Worm (Caenorhabditis elegans): ENCODE measurements around the gene spp-24.

The spp-24 gene

DNA sequence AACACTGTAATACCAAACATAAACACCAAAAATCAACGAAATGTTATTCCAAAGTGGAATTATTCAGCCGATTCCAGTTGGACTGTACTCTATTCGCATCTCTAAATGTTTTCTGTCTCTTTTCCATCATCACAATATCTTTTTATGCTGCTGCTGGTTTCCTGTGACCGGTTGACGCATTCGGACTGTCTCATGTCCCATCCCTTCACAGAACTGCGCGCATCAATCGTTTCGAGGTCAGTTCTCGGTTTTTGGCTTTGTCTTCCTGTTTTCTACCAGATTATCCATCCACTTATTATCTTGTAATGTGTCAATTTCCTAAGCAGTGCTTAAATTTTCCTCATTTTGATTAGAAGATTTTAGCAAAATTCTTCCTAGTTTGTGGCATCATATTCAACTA, 20.7 kb upstream of the spp-24 start:
- TF ChIP-seq him-1 (tag; optimal IDR thresholded peaks at IDR 0.05) = no peak
- TF ChIP-seq W03F9.2 (tag; optimal IDR thresholded peaks at IDR 0.05) = no peak
- TF ChIP-seq dao-5 (tag; optimal IDR thresholded peaks at IDR 0.05) = no peak

ce11 chrII:57873-58272, 18.5 kb upstream of the spp-24 start:
- no peak for TF ChIP-seq him-1 (tag; optimal IDR thresholded peaks at IDR 0.05)
- no peak for TF ChIP-seq dao-5 (tag; optimal IDR thresholded peaks at IDR 0.05)
- no peak for TF ChIP-seq W03F9.2 (tag; optimal IDR thresholded peaks at IDR 0.05)

- TF ChIP-seq W03F9.2 (tag; optimal IDR thresholded peaks at IDR 0.05) = no peak
- no peak for TF ChIP-seq him-1 (tag; optimal IDR thresholded peaks at IDR 0.05)
- no peak for TF ChIP-seq dao-5 (tag; optimal IDR thresholded peaks at IDR 0.05)
Observed at ce11 chrII:57370-57769, 18.0 kb upstream of the spp-24 start, which contains the start of gene ascc-1. Gene ascc-1, plus strand, starts transcription at chrII:57670.

ce11 chrII:55204-55603, 15.9 kb upstream of the spp-24 start, which contains the start of gene tre-5:
Gene tre-5, minus strand, starts transcription at chrII:55304.
- TF ChIP-seq W03F9.2 (tag; optimal IDR thresholded peaks at IDR 0.05) (no peak), him-1 (tag; optimal IDR thresholded peaks at IDR 0.05) (no peak), dao-5 (tag; optimal IDR thresholded peaks at IDR 0.05) (no peak)

ce11 chrII:51352-51751, 12.0 kb upstream of the spp-24 start, which contains the start of gene sptl-1:
Gene sptl-1, plus strand, starts transcription at chrII:51652.
- no peak for TF ChIP-seq him-1 (tag; optimal IDR thresholded peaks at IDR 0.05)
- no peak for TF ChIP-seq W03F9.2 (tag; optimal IDR thresholded peaks at IDR 0.05)
- no peak for TF ChIP-seq dao-5 (tag; optimal IDR thresholded peaks at IDR 0.05)

ce11 chrII:50862-51261, 11.5 kb upstream of the spp-24 start:
- no peak for TF ChIP-seq him-1 (tag; optimal IDR thresholded peaks at IDR 0.05)
- no peak for TF ChIP-seq dao-5 (tag; optimal IDR thresholded peaks at IDR 0.05)
- no peak for TF ChIP-seq W03F9.2 (tag; optimal IDR thresholded peaks at IDR 0.05)

ce11 chrII:47280-47679, 7.9 kb upstream of the spp-24 start, which contains the start of gene C23H3.5:
Gene C23H3.5, plus strand, starts transcription at chrII:47580.
- TF ChIP-seq W03F9.2 (tag; optimal IDR thresholded peaks at IDR 0.05) (no peak), him-1 (tag; optimal IDR thresholded peaks at IDR 0.05) (no peak), dao-5 (tag; optimal IDR thresholded peaks at IDR 0.05) (no peak)

ce11 chrII:46116-46515, 6.8 kb upstream of the spp-24 start, which contains the start of gene rpt-4:
Gene rpt-4, minus strand, starts transcription at chrII:46216.
- TF ChIP-seq W03F9.2 (tag; optimal IDR thresholded peaks at IDR 0.05) = no peak
- no peak for TF ChIP-seq him-1 (tag; optimal IDR thresholded peaks at IDR 0.05)
- no peak for TF ChIP-seq dao-5 (tag; optimal IDR thresholded peaks at IDR 0.05)

- no peak for TF ChIP-seq him-1 (tag; optimal IDR thresholded peaks at IDR 0.05)
- TF ChIP-seq W03F9.2 (tag; optimal IDR thresholded peaks at IDR 0.05) = no peak
- no peak for TF ChIP-seq dao-5 (tag; optimal IDR thresholded peaks at IDR 0.05)
Observed at ce11 chrII:44740-45139, 5.4 kb upstream of the spp-24 start, which contains the start of gene rpoa-49. Gene rpoa-49, plus strand, starts transcription at chrII:45040.

ce11 chrII:43640-44039, 4.3 kb upstream of the spp-24 start, which contains the start of gene nfyc-1:
Gene nfyc-1, plus strand, starts transcription at chrII:43907.
- TF ChIP-seq dao-5 (tag; optimal IDR thresholded peaks at IDR 0.05) = no peak
- TF ChIP-seq W03F9.2 (tag; optimal IDR thresholded peaks at IDR 0.05) = peak; percentile 79

- no peak for TF ChIP-seq W03F9.2 (tag; optimal IDR thresholded peaks at IDR 0.05)
- TF ChIP-seq him-1 (tag; optimal IDR thresholded peaks at IDR 0.05) = no peak
- TF ChIP-seq dao-5 (tag; optimal IDR thresholded peaks at IDR 0.05) = no peak
Observed at ce11 chrII:41914-42313, 2.6 kb upstream of the spp-24 start, which contains the start of gene F23F1.10. Gene F23F1.10, minus strand, starts transcription at chrII:41982.

DNA sequence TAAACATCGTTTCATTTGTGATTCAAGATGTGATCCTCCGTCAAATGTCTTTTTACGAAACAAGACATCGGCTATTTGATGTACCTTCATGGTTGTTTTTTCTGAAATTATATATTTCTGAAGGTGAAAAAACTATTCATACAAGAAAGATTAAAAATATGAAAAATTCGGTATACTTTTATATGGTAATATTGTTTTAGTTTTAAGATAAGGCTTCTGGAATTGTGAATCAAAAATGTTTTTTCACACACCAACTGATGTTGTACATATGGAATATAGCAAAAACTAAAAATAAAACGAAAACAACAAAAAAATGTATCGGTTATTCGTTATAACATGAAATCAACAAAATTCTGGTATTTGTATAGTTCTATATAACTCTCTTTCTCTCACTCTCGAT, 2.1 kb downstream of the spp-24 start, which contains the start of gene F23F1.6:
Gene F23F1.6, minus strand, starts transcription at position 101 of the 400 bp plus-strand sequence.
- TF ChIP-seq dao-5 (tag; optimal IDR thresholded peaks at IDR 0.05) (no peak), W03F9.2 (tag; optimal IDR thresholded peaks at IDR 0.05) (no peak), him-1 (tag; optimal IDR thresholded peaks at IDR 0.05) (no peak)

DNA sequence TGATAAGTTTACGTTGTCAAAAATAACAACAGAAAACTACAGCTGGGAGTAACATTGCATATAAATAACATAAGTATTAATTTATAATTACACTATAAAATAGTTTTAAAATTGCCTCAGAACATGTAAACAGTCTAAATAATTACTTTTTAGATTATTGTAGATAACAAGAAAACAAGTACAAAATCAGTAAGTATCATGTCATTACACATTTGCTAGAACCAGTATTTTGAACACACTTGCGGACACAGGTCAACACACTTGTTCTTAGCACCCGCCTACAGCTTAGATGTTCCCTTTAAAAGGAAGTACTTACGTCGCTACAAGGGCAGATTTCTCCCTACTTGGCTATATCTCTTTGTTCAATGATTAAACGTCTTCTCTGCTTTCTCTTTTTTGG, 5.4 kb downstream of the spp-24 start, which contains the start of gene F23F1.2:
Gene F23F1.2, plus strand, starts transcription at position 301 of the 400 bp plus-strand sequence.
- TF ChIP-seq him-1 (tag; optimal IDR thresholded peaks at IDR 0.05) = no peak
- TF ChIP-seq W03F9.2 (tag; optimal IDR thresholded peaks at IDR 0.05) = no peak
- TF ChIP-seq dao-5 (tag; optimal IDR thresholded peaks at IDR 0.05) = no peak

DNA sequence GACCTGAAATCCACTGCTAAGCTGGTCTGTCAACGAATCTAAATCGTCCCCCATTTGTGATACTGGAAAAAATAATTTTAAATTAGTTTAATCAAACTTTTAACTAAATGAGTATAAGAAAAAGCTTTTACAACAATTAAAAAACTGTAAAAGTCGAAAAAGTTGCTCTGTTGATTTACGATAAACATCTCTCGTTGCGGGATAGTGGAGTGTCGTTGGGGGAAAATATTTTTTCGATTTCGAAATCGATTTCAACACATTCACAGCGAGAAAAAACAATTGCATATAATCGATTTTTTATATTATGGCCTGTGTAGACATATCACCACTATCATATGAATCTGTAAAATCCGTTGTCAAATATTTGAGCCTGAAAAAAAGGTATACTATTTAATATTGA, 7.8 kb downstream of the spp-24 start, which contains the start of the genes F23F1.5 and fbxc-54:
Gene F23F1.5, minus strand, starts transcription at position 64 of the 400 bp plus-strand sequence.
Gene fbxc-54, plus strand, starts transcription at position 199 of the 400 bp plus-strand sequence.
- TF ChIP-seq him-1 (tag; optimal IDR thresholded peaks at IDR 0.05) = no peak
- TF ChIP-seq W03F9.2 (tag; optimal IDR thresholded peaks at IDR 0.05) = no peak
- TF ChIP-seq dao-5 (tag; optimal IDR thresholded peaks at IDR 0.05) = no peak

- TF ChIP-seq dao-5 (tag; optimal IDR thresholded peaks at IDR 0.05) (no peak), him-1 (tag; optimal IDR thresholded peaks at IDR 0.05) (no peak), W03F9.2 (tag; optimal IDR thresholded peaks at IDR 0.05) (no peak)
Observed at ce11 chrII:29578-29977, 9.8 kb downstream of the spp-24 start.
